Worm (Caenorhabditis elegans) whole organism, young adult: ENCODE results near the gene T07D4.2.
A peak's percentile ranks its signal among the peaks of the same experiment; 100 is the strongest.

Experiments
- B0261.1 ChIP-seq: sonication (generic microtip); optimal IDR thresholded peaks from 2 replicates; lab custom pipeline; 2016; ENCODE audit warnings: mild to moderate bottlenecking, missing genetic modification characterization, moderate library complexity, missing compliant biosample characterization
- C06A6.2 ChIP-seq: fragments of 200-800 bp; sonication (Bioruptor generic); conservative IDR thresholded peaks from 2 replicates; pipeline ENCODE4 v1.3.6; 2022; ENCODE audit warnings: missing genetic modification characterization, missing compliant biosample characterization
- F37B4.10 ChIP-seq: fragments of 200-800 bp; sonication (Bioruptor generic); IDR thresholded peaks from 2 replicates; pipeline ENCODE4 v1.3.6; 2022; ENCODE audit warnings: missing genetic modification characterization, missing compliant biosample characterization
- F39B2.1 ChIP-seq: fragments of 200-800 bp; sonication (Bioruptor generic); IDR thresholded peaks from 2 replicates; pipeline ENCODE4 v1.3.6; 2022; ENCODE audit warnings: missing genetic modification reagents, missing genetic modification characterization, missing compliant biosample characterization
- F52B5.7 ChIP-seq: sonication (generic microtip); optimal IDR thresholded peaks from 2 replicates; lab custom pipeline; 2016; ENCODE audit warnings: mild to moderate bottlenecking, missing genetic modification characterization, missing compliant biosample characterization
- F55B11.4 ChIP-seq: sonication (generic microtip); optimal IDR thresholded peaks from 2 replicates; lab custom pipeline; 2016; ENCODE audit warnings: missing compliant biosample characterization, missing genetic modification characterization, borderline replicate concordance; ENCODE audit not compliant: insufficient read depth
- K11D2.4 ChIP-seq: fragments of 200-800 bp; sonication (Bioruptor generic); IDR thresholded peaks from 2 replicates; pipeline ENCODE4 v1.3.6; 2022; ENCODE audit warnings: missing genetic modification reagents, missing genetic modification characterization, missing compliant biosample characterization
- K12H6.12 ChIP-seq: fragments of 200-800 bp; sonication (Bioruptor generic); optimal IDR thresholded peaks from 2 replicates; lab custom pipeline; 2018; ENCODE audit warnings: mild to moderate bottlenecking, missing genetic modification characterization, missing compliant biosample characterization
- Y95B8A.8 ChIP-seq: fragments of 200-800 bp; sonication (Bioruptor generic); IDR thresholded peaks from 2 replicates; pipeline ENCODE4 v1.3.6; 2022; ENCODE audit warnings: missing genetic modification reagents, missing genetic modification characterization, missing compliant biosample characterization
- ama-1 ChIP-seq, 3 experiments: fragments of 150-350 bp in 1 of 3; sonication (generic microtip) in 2 of 3; optimal IDR thresholded peaks; 2 replicates each; lab custom pipeline; 2014 to 2018; ENCODE audit warnings: missing biosample characterization in 2 of 3, missing genetic modification characterization in 2 of 3, missing genetic modification reagents in 2 of 3
- aptf-2 ChIP-seq: fragments of 200-800 bp; sonication (Bioruptor generic); conservative IDR thresholded peaks from 2 replicates; pipeline ENCODE4 v1.3.6; 2022; ENCODE audit warnings: missing genetic modification reagents, missing genetic modification characterization, missing compliant biosample characterization
- attf-5 ChIP-seq: fragments of 200-800 bp; sonication (Bioruptor generic); optimal IDR thresholded peaks from 2 replicates; lab custom pipeline; 2018; ENCODE audit warnings: mild to moderate bottlenecking, missing genetic modification characterization, missing compliant biosample characterization
- attf-6 ChIP-seq: fragments of 200-800 bp; sonication (Bioruptor generic); IDR thresholded peaks from 2 replicates; pipeline ENCODE4 v1.3.6; 2022; ENCODE audit warnings: missing genetic modification reagents, missing genetic modification characterization, missing compliant biosample characterization
- ccch-3 ChIP-seq: fragments of 200-800 bp; sonication (Bioruptor generic); optimal IDR thresholded peaks from 2 replicates; lab custom pipeline; 2018; ENCODE audit warnings: mild to moderate bottlenecking, missing genetic modification characterization, missing compliant biosample characterization
- cebp-1 ChIP-seq, 2 experiments: fragments of 200-800 bp in 1 of 2; sonication (Bioruptor generic) in 1 of 2; sonication (generic microtip) in 1 of 2; IDR thresholded peaks in 1 of 2; optimal IDR thresholded peaks in 1 of 2; 2 replicates each; pipeline versions ENCODE4 v1.3.6 to Lab custom; 2017 to 2022; ENCODE audit warnings: missing compliant biosample characterization in 2 of 2, missing genetic modification characterization in 2 of 2, mild to moderate bottlenecking in 1 of 2, missing genetic modification reagents in 1 of 2, moderate library complexity in 1 of 2
- dox-1 ChIP-seq: fragments of 200-800 bp; sonication (Bioruptor generic); IDR thresholded peaks from 2 replicates; pipeline ENCODE4 v1.3.6; 2022; ENCODE audit warnings: missing genetic modification reagents, missing genetic modification characterization, missing compliant biosample characterization
- egl-18 ChIP-seq: fragments of 200-800 bp; sonication (Bioruptor generic); IDR thresholded peaks from 2 replicates; pipeline ENCODE4 v1.3.6; 2022; ENCODE audit warnings: missing genetic modification reagents, missing genetic modification characterization, missing compliant biosample characterization
- hlh-26 ChIP-seq: fragments of 200-800 bp; sonication (Bioruptor generic); conservative IDR thresholded peaks from 2 replicates; pipeline ENCODE4 v1.3.6; 2022; ENCODE audit warnings: missing genetic modification reagents, missing genetic modification characterization, missing compliant biosample characterization
- hmg-1.2 ChIP-seq: fragments of 200-800 bp; sonication (Bioruptor generic); IDR thresholded peaks from 2 replicates; pipeline ENCODE4 v1.3.6; 2022; ENCODE audit warnings: missing genetic modification reagents, missing genetic modification characterization, missing compliant biosample characterization
- hmg-20 ChIP-seq: fragments of 200-800 bp; sonication (Bioruptor generic); IDR thresholded peaks from 2 replicates; pipeline ENCODE4 v1.3.6; 2022; ENCODE audit warnings: missing genetic modification reagents, missing genetic modification characterization, missing compliant biosample characterization
- hsf-1 ChIP-seq: fragments of 200-800 bp; sonication (Bioruptor generic); IDR thresholded peaks from 2 replicates; pipeline ENCODE4 v1.3.6; 2022; ENCODE audit warnings: missing genetic modification reagents, missing genetic modification characterization, missing compliant biosample characterization
- lin-26 ChIP-seq: fragments of 200-800 bp; sonication (Bioruptor generic); IDR thresholded peaks from 2 replicates; pipeline ENCODE4 v1.3.6; 2022; ENCODE audit warnings: missing genetic modification reagents, missing genetic modification characterization, missing compliant biosample characterization
- lsl-1 ChIP-seq: fragments of 200-800 bp; sonication (Bioruptor generic); optimal IDR thresholded peaks from 2 replicates; lab custom pipeline; 2018; ENCODE audit warnings: mild to moderate bottlenecking, missing genetic modification characterization, moderate library complexity, missing compliant biosample characterization
- lsy-27 ChIP-seq: sonication (generic microtip); optimal IDR thresholded peaks from 2 replicates; lab custom pipeline; 2017; ENCODE audit warnings: missing genetic modification characterization, mild to moderate bottlenecking, missing compliant biosample characterization, antibody characterized with exemption, missing genotype, borderline replicate concordance; ENCODE audit not compliant: insufficient read depth
- mcd-1 ChIP-seq: fragments of 200-800 bp; sonication (Bioruptor generic); IDR thresholded peaks from 2 replicates; pipeline ENCODE4 v1.3.6; 2022; ENCODE audit warnings: missing genetic modification reagents, missing genetic modification characterization, missing compliant biosample characterization
- mel-28 ChIP-seq: sonication (generic microtip); optimal IDR thresholded peaks from 2 replicates; lab custom pipeline; 2016; ENCODE audit warnings: borderline replicate concordance, mild to moderate bottlenecking, missing genetic modification characterization, missing compliant biosample characterization
- mes-4 ChIP-seq: sonication (generic microtip); optimal IDR thresholded peaks from 2 replicates; lab custom pipeline; 2016; ENCODE audit warnings: missing genotype, missing genetic modification characterization, missing compliant biosample characterization
- mxl-1 ChIP-seq: sonication (generic microtip); optimal IDR thresholded peaks from 2 replicates; lab custom pipeline; 2016; ENCODE audit warnings: missing genetic modification characterization, missing compliant biosample characterization
- nfya-1 ChIP-seq: sonication (generic microtip); optimal IDR thresholded peaks from 2 replicates; lab custom pipeline; 2017; ENCODE audit warnings: antibody characterized with exemption, missing compliant biosample characterization, missing genetic modification characterization, borderline replicate concordance; ENCODE audit not compliant: insufficient read depth
- nhr-27 ChIP-seq: fragments of 200-800 bp; sonication (Bioruptor generic); optimal IDR thresholded peaks from 2 replicates; lab custom pipeline; 2018; ENCODE audit warnings: mild to moderate bottlenecking, missing genetic modification characterization, moderate library complexity, missing compliant biosample characterization
- nhr-80 ChIP-seq: sonication (generic microtip); optimal IDR thresholded peaks from 2 replicates; lab custom pipeline; 2016; ENCODE audit warnings: missing genetic modification characterization, missing compliant biosample characterization
- rcor-1 ChIP-seq: fragments of 200-800 bp; sonication (Bioruptor generic); IDR thresholded peaks from 2 replicates; pipeline ENCODE4 v1.3.6; 2022; ENCODE audit warnings: missing genetic modification reagents, missing genetic modification characterization, missing compliant biosample characterization
- sdz-38 ChIP-seq: sonication (generic microtip); optimal IDR thresholded peaks from 2 replicates; lab custom pipeline; 2016; ENCODE audit warnings: missing genotype, missing genetic modification characterization, missing compliant biosample characterization
- somi-1 ChIP-seq: fragments of 200-800 bp; sonication (Bioruptor generic); optimal IDR thresholded peaks from 2 replicates; lab custom pipeline; 2018; ENCODE audit warnings: mild to moderate bottlenecking, missing genetic modification characterization, missing compliant biosample characterization
- sptf-2 ChIP-seq: fragments of 200-800 bp; sonication (Bioruptor generic); optimal IDR thresholded peaks from 2 replicates; lab custom pipeline; 2018; ENCODE audit warnings: mild to moderate bottlenecking, missing genetic modification characterization, missing compliant biosample characterization
- tbx-9 ChIP-seq: sonication (generic microtip); optimal IDR thresholded peaks from 2 replicates; lab custom pipeline; 2016; ENCODE audit warnings: borderline replicate concordance, missing genetic modification characterization, inconsistent platforms, missing compliant biosample characterization
- tlf-1 ChIP-seq: fragments of 200-800 bp; sonication (Bioruptor generic); optimal IDR thresholded peaks from 2 replicates; lab custom pipeline; 2018; ENCODE audit warnings: mild to moderate bottlenecking, missing genetic modification characterization, missing compliant biosample characterization
- unc-130 ChIP-seq: sonication (generic microtip); optimal IDR thresholded peaks from 2 replicates; lab custom pipeline; 2016; ENCODE audit warnings: missing genetic modification reagents, missing genetic modification characterization, missing compliant biosample characterization
- zfh-2 ChIP-seq: fragments of 200-800 bp; sonication (Bioruptor generic); conservative IDR thresholded peaks from 2 replicates; pipeline ENCODE4 v1.3.6; 2022; ENCODE audit warnings: missing genetic modification reagents, missing genetic modification characterization, missing compliant biosample characterization
- ztf-22 ChIP-seq: fragments of 200-800 bp; sonication (Bioruptor generic); optimal IDR thresholded peaks from 2 replicates; lab custom pipeline; 2018; ENCODE audit warnings: mild to moderate bottlenecking, missing genetic modification characterization, moderate library complexity, missing compliant biosample characterization
- ztf-26 ChIP-seq: sonication (generic microtip); optimal IDR thresholded peaks from 2 replicates; lab custom pipeline; 2017; ENCODE audit warnings: missing genetic modification characterization, missing compliant biosample characterization
- ztf-28 ChIP-seq: fragments of 200-800 bp; sonication (Bioruptor generic); IDR thresholded peaks from 2 replicates; pipeline ENCODE4 v1.3.6; 2022; ENCODE audit warnings: missing genetic modification reagents, missing genetic modification characterization, missing compliant biosample characterization

The T07D4.2 gene

DNA sequence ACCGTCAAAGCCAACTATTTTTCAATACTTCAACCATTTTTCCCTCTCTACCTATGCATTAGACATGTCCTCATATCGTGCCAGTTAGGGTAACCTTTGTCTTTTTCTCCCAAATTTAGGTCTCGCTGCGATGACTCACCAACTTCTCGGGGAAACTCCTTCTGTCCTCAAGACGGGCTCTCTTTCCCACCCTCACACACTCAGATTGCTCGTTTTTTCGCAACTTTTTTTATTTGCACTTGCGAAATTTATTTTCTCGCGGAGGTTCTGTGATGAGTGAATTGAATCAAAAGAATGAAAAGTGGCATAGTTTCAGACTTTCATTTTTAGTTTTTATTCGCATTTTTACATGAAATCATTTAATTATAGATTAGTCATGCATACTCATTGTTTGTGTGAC is 46.6 kb upstream of the T07D4.2 start:
- TF ChIP-seq cebp-1 (GFP tag; IDR thresholded peaks at IDR 0.05; lab: Robert Waterston, UW) = no peak
- peak; percentile 75 for TF ChIP-seq cebp-1 (tag; optimal IDR thresholded peaks at IDR 0.05; lab: Kevin White, UChicago)
- no peak for TF ChIP-seq nhr-27 (tag; lab: Kevin White, UChicago)

DNA sequence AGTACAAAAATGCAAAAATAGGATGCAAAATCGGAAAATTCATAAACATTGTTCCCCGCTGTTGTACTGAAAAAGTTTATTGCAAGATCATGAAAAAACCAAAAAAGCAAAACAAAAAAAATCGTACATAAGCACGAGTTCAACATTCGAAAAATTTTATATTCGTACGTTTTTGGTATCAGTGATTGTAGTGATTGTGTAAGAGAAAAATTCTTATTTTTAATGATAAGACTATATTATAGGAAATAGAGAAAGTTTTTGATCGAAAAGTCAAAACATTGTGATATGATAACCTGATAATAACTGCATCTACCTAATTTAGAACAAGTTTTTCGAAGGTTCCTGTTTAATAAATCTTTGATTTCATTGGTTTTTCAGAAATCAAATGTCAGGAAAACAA is 43.6 kb upstream of the T07D4.2 start:
- TF ChIP-seq rcor-1 (GFP tag; lab: Robert Waterston, UW) (no peak), ztf-28 (GFP tag; lab: Robert Waterston, UW) (no peak), ztf-26 (no peak), C06A6.2 (GFP tag; lab: Robert Waterston, UW) (no peak), tlf-1 (no peak), lsy-27 (no peak), unc-130 (GFP tag; lab: Kevin White, UChicago) (no peak), ztf-22 (no peak), egl-18 (GFP tag; lab: Robert Waterston, UW) (no peak), F55B11.4 (tag; lab: Kevin White, UChicago) (no peak), lsl-1 (GFP tag; lab: Kevin White, UChicago) (no peak), F39B2.1 (GFP tag; lab: Robert Waterston, UW) (no peak), tbx-9 (no peak), hmg-1.2 (GFP tag; lab: Robert Waterston, UW) (no peak)

DNA sequence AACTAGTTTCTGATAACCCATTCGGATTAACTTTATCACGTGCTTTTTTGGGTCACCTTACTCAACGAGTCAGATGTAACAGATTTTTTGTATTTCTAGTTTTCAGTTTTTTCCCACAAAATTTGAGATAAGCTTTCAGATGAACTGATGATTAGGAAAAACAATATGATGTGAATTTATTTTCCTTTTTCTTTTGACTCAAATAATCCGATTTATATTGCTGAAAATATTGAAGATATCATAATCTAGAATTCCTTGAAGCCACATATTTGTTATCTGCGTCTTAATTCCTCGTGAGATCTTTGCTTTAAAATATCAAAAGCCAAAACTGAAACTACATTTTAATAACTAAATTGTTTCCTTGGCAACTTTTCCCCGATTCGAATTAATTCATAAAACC is 42.9 kb upstream of the T07D4.2 start:
- no peak for TF ChIP-seq nfya-1 (tag; lab: Kevin White, UChicago)
- no peak for TF ChIP-seq dox-1 (GFP tag; lab: Robert Waterston, UW)
- no peak for TF ChIP-seq K12H6.12
- TF ChIP-seq mes-4 (tag; lab: Kevin White, UChicago) = no peak

DNA sequence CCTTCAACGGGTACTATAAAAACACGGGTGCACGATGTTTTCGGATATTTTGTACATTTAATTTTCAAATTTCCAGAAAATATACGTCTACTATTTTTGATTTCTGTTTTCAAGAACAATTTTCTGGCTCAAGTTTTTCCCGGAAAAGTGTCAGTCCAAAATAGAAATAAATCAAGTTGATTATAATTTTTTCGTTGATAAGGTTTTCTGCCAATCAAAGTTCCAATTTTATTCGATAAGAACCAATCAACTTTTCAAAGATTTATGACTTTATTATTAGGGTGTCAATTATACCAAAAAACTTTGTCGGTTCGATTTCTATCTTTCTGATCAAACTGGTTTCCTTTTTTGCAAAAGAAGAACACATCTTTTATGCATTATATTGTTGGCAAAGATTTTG is 40.9 kb upstream of the T07D4.2 start:
- TF ChIP-seq somi-1 (GFP tag; lab: Kevin White, UChicago) (no peak), nhr-80 (tag; lab: Kevin White, UChicago) (peak; percentile 49), ama-1 (optimal IDR thresholded peaks at IDR 0.05; lab: Kevin White, UChicago) (no peak), ama-1 (GFP tag; optimal IDR thresholded peaks at IDR 0.05; lab: Kevin White, UChicago) (no peak), tbx-9 (no peak), sdz-38 (tag; lab: Kevin White, UChicago) (no peak), tlf-1 (no peak), dox-1 (GFP tag; lab: Robert Waterston, UW) (no peak), Y95B8A.8 (GFP tag; lab: Robert Waterston, UW) (no peak), sptf-2 (GFP tag; lab: Kevin White, UChicago) (no peak)

DNA sequence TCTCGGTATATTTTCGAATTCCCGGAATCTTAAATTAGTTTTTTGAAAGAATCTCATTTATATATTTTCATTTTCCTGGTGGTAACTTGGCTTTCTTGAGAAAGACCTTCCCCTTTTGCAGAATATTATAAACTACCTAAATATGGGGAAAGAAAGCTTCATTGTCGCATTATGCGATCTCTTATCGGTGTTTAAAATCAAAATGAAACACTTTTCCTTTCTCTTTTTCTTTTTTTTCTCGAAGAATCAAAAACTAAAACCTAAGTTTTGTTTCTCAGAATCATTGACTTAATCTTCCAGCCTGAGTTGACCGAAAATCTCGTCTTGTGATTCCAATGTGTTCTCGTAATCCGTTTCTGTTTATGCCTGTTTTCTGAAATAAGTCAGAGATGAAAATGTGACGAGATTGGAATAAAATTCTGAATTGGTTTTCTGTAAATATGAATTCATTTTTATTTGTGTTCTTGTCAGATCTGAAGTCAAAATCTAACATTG is 38.8 kb upstream of the T07D4.2 start:
- no peak for TF ChIP-seq hlh-26 (GFP tag; lab: Robert Waterston, UW)
- no peak for TF ChIP-seq hsf-1 (GFP tag; lab: Robert Waterston, UW)
- TF ChIP-seq lin-26 = no peak
- no peak for TF ChIP-seq mel-28 (tag; lab: Kevin White, UChicago)
- TF ChIP-seq B0261.1 (tag; lab: Kevin White, UChicago) = no peak
- TF ChIP-seq nfya-1 (tag; lab: Kevin White, UChicago) = no peak
- TF ChIP-seq hmg-20 (GFP tag; lab: Robert Waterston, UW) = no peak
- no peak for TF ChIP-seq mxl-1 (tag; lab: Kevin White, UChicago)
- no peak for TF ChIP-seq zfh-2 (GFP tag; lab: Robert Waterston, UW)
- no peak for TF ChIP-seq attf-6 (GFP tag; lab: Robert Waterston, UW)
- TF ChIP-seq mcd-1 (GFP tag; lab: Robert Waterston, UW) = no peak
- TF ChIP-seq attf-5 = no peak
- no peak for TF ChIP-seq aptf-2
- no peak for TF ChIP-seq F37B4.10
- no peak for TF ChIP-seq ama-1 (optimal IDR thresholded peaks at IDR 0.05; lab: Kevin White, UChicago)
- no peak for TF ChIP-seq ama-1 (GFP tag; optimal IDR thresholded peaks at IDR 0.05; lab: Kevin White, UChicago)
- TF ChIP-seq K11D2.4 (GFP tag; lab: Robert Waterston, UW) = no peak
- no peak for TF ChIP-seq F52B5.7 (tag; lab: Kevin White, UChicago)
- TF ChIP-seq ccch-3 (GFP tag; lab: Kevin White, UChicago) = no peak
- TF ChIP-seq Y95B8A.8 (GFP tag; lab: Robert Waterston, UW) = no peak
